Fruit fly (Drosophila melanogaster) whole organism, prepupa: ENCODE measurements around the gene Mccc1.

ENCODE experiments used
- Blimp-1 ChIP-seq: fragments of 200-800 bp; sonication (Bioruptor generic); optimal IDR thresholded peaks from 3 replicates; lab custom pipeline; 2017; ENCODE audit warnings: missing biosample characterization, missing genetic modification characterization, mild to moderate bottlenecking, moderate library complexity, missing genetic modification reagents
- CG10631 ChIP-seq: fragments of 200-800 bp; sonication (Bioruptor generic); optimal IDR thresholded peaks from 2 replicates; lab custom pipeline; 2016; ENCODE audit warnings: missing biosample characterization, missing genetic modification characterization
- CG10669 ChIP-seq: fragments of 200-800 bp; sonication (Bioruptor generic); optimal IDR thresholded peaks from 3 replicates; lab custom pipeline; 2018; ENCODE audit warnings: missing biosample characterization, mild to moderate bottlenecking, missing genetic modification characterization, moderate library complexity
- CG11294 ChIP-seq: fragments of 200-800 bp; sonication (Bioruptor generic); IDR thresholded peaks from 2 replicates; pipeline ENCODE4 v1.3.6; 2022; ENCODE audit warnings: missing biosample characterization, missing genetic modification characterization
- CG11762 ChIP-seq: fragments of 200-800 bp; sonication (Bioruptor generic); optimal IDR thresholded peaks from 3 replicates; lab custom pipeline; 2016; ENCODE audit warnings: missing biosample characterization, missing genetic modification characterization; ENCODE audit not compliant: insufficient read depth
- CG11902 ChIP-seq: fragments of 200-800 bp; sonication (Bioruptor generic); optimal IDR thresholded peaks from 3 replicates; lab custom pipeline; 2016; ENCODE audit warnings: missing biosample characterization, missing genetic modification characterization
- CG15336 ChIP-seq: fragments of 200-800 bp; sonication (Bioruptor generic); IDR thresholded peaks from 2 replicates; pipeline ENCODE4 v1.3.6; 2022; ENCODE audit warnings: missing biosample characterization, missing genetic modification characterization
- CG1621 ChIP-seq: fragments of 200-800 bp; sonication (Bioruptor generic); optimal IDR thresholded peaks from 3 replicates; lab custom pipeline; 2018; ENCODE audit warnings: missing biosample characterization, mild to moderate bottlenecking, missing genetic modification characterization
- CG16779 ChIP-seq: fragments of 200-800 bp; sonication (Bioruptor generic); optimal IDR thresholded peaks from 3 replicates; lab custom pipeline; 2017; ENCODE audit warnings: missing biosample characterization, mild to moderate bottlenecking, missing genetic modification characterization
- CG3032 ChIP-seq: fragments of 200-800 bp; optimal IDR thresholded peaks from 2 replicates; lab custom pipeline; 2019; ENCODE audit warnings: missing biosample characterization, mild to moderate bottlenecking, missing genetic modification characterization, moderate library complexity
- CG31627 ChIP-seq: fragments of 200-800 bp; sonication (Bioruptor generic); optimal IDR thresholded peaks from 3 replicates; lab custom pipeline; 2016; ENCODE audit warnings: missing biosample characterization, missing genetic modification characterization
- CG32006 ChIP-seq: fragments of 200-800 bp; sonication (Bioruptor generic); optimal IDR thresholded peaks from 3 replicates; lab custom pipeline; 2017; ENCODE audit warnings: missing biosample characterization, mild to moderate bottlenecking, missing genetic modification characterization
- CG34406 ChIP-seq: fragments of 200-800 bp; sonication (Bioruptor generic); optimal IDR thresholded peaks from 3 replicates; lab custom pipeline; 2016; ENCODE audit warnings: missing biosample characterization, missing genetic modification characterization
- CG3919 ChIP-seq: fragments of 200-800 bp; sonication (Bioruptor generic); optimal IDR thresholded peaks from 3 replicates; lab custom pipeline; 2016; ENCODE audit warnings: missing biosample characterization, missing genetic modification characterization
- CG4318 ChIP-seq: fragments of 200-800 bp; sonication (Bioruptor generic); optimal IDR thresholded peaks from 3 replicates; lab custom pipeline; 2017; ENCODE audit warnings: missing biosample characterization, mild to moderate bottlenecking, missing genetic modification characterization
- CG6163 ChIP-seq: fragments of 200-800 bp; sonication (Bioruptor generic); IDR thresholded peaks from 3 replicates; pipeline ENCODE4 v1.3.6; 2022; ENCODE audit warnings: missing biosample characterization, missing genetic modification characterization
- CG6276 ChIP-seq: fragments of 200-800 bp; sonication (Bioruptor generic); optimal IDR thresholded peaks from 2 replicates; lab custom pipeline; 2017; ENCODE audit warnings: missing biosample characterization, mild to moderate bottlenecking, missing genetic modification characterization
- CG6792 ChIP-seq: fragments of 200-800 bp; sonication (Bioruptor generic); optimal IDR thresholded peaks from 3 replicates; lab custom pipeline; 2016; ENCODE audit warnings: missing biosample characterization, missing genetic modification characterization
- CG6808 ChIP-seq: fragments of 200-800 bp; sonication (Bioruptor generic); optimal IDR thresholded peaks from 3 replicates; lab custom pipeline; 2017; ENCODE audit warnings: missing biosample characterization, missing genetic modification characterization, mild to moderate bottlenecking, moderate library complexity, missing genetic modification reagents
- CG6854 ChIP-seq: fragments of 200-800 bp; sonication (Bioruptor generic); optimal IDR thresholded peaks from 2 replicates; lab custom pipeline; 2017; ENCODE audit warnings: missing biosample characterization, mild to moderate bottlenecking, missing genetic modification characterization
- CG7368 ChIP-seq: fragments of 200-800 bp; sonication (Bioruptor generic); optimal IDR thresholded peaks from 3 replicates; lab custom pipeline; 2016; ENCODE audit warnings: missing biosample characterization, missing genetic modification characterization
- CG8632 ChIP-seq: fragments of 200-800 bp; sonication (Bioruptor generic); optimal IDR thresholded peaks from 3 replicates; lab custom pipeline; 2016; ENCODE audit warnings: missing biosample characterization, missing genetic modification characterization
- CG9139 ChIP-seq: fragments of 200-800 bp; sonication (Bioruptor generic); optimal IDR thresholded peaks from 3 replicates; lab custom pipeline; 2017; ENCODE audit warnings: missing biosample characterization, mild to moderate bottlenecking, missing genetic modification characterization
- Eip75B ChIP-seq: fragments of 200-800 bp; sonication (Bioruptor generic); optimal IDR thresholded peaks from 3 replicates; lab custom pipeline; 2016; ENCODE audit warnings: missing biosample characterization, missing genetic modification characterization
- Eip78C ChIP-seq: fragments of 200-800 bp; sonication (Bioruptor generic); peaks from one replicate; lab custom pipeline; 2016; ENCODE audit warnings: missing biosample characterization, missing genetic modification characterization
- Eip93F ChIP-seq: fragments of 200-800 bp; sonication (Bioruptor generic); optimal IDR thresholded peaks from 2 replicates; lab custom pipeline; 2016; ENCODE audit warnings: missing biosample characterization, mild to moderate bottlenecking, missing genetic modification characterization
- Ets21C ChIP-seq: fragments of 200-800 bp; sonication (Bioruptor generic); optimal IDR thresholded peaks from 3 replicates; lab custom pipeline; 2016; ENCODE audit warnings: missing biosample characterization, missing genetic modification characterization
- Ets96B ChIP-seq: fragments of 200-800 bp; optimal IDR thresholded peaks from 2 replicates; lab custom pipeline; 2019; ENCODE audit warnings: missing biosample characterization, mild to moderate bottlenecking, missing genetic modification characterization, moderate library complexity
- Hr38 ChIP-seq: sonication (Bioruptor generic); optimal IDR thresholded peaks from 2 replicates; lab custom pipeline; 2016; ENCODE audit warnings: missing biosample characterization, missing genetic modification characterization
- Hr39 ChIP-seq: fragments of 200-800 bp; sonication (Bioruptor generic); optimal IDR thresholded peaks from 2 replicates; lab custom pipeline; 2016; ENCODE audit warnings: missing biosample characterization, missing genetic modification characterization
- Hr4 ChIP-seq: fragments of 200-800 bp; sonication (Bioruptor generic); optimal IDR thresholded peaks from 3 replicates; lab custom pipeline; 2016; ENCODE audit warnings: missing biosample characterization, missing genetic modification characterization
- Lpt ChIP-seq: fragments of 200-800 bp; sonication (Bioruptor generic); optimal IDR thresholded peaks from 3 replicates; lab custom pipeline; 2016; ENCODE audit warnings: missing biosample characterization, missing genetic modification characterization
- Met ChIP-seq: fragments of 200-800 bp; sonication (Bioruptor generic); optimal IDR thresholded peaks from 3 replicates; lab custom pipeline; 2016; ENCODE audit warnings: missing biosample characterization, missing genetic modification characterization
- OdsH ChIP-seq: fragments of 200-800 bp; sonication (Bioruptor generic); optimal IDR thresholded peaks from 3 replicates; lab custom pipeline; 2016; ENCODE audit warnings: missing biosample characterization, missing genetic modification characterization
- Sox14 ChIP-seq: fragments of 200-800 bp; sonication (Bioruptor generic); optimal IDR thresholded peaks from 3 replicates; lab custom pipeline; 2016; ENCODE audit warnings: missing biosample characterization, missing genetic modification characterization
- Sox15 ChIP-seq: fragments of 200-800 bp; sonication (Bioruptor generic); optimal IDR thresholded peaks from 3 replicates; lab custom pipeline; 2016; ENCODE audit warnings: missing biosample characterization, missing genetic modification characterization
- achi ChIP-seq: fragments of 200-800 bp; sonication (Bioruptor generic); optimal IDR thresholded peaks from 3 replicates; lab custom pipeline; 2016; ENCODE audit warnings: missing biosample characterization, missing genetic modification characterization
- cyc ChIP-seq: fragments of 200-800 bp; sonication (Bioruptor generic); optimal IDR thresholded peaks from 3 replicates; lab custom pipeline; 2016; ENCODE audit warnings: missing biosample characterization, missing genetic modification characterization
- dac ChIP-seq: fragments of 200-800 bp; sonication (Bioruptor generic); optimal IDR thresholded peaks from 2 replicates; lab custom pipeline; 2017; ENCODE audit warnings: missing biosample characterization, mild to moderate bottlenecking, missing genetic modification characterization
- dsx ChIP-seq: fragments of 200-800 bp; optimal IDR thresholded peaks from 3 replicates; lab custom pipeline; 2019; ENCODE audit warnings: missing biosample characterization, mild to moderate bottlenecking, missing genetic modification characterization, moderate library complexity; ENCODE audit not compliant: poor library complexity, severe bottlenecking
- esn ChIP-seq: fragments of 200-800 bp; sonication (Bioruptor generic); optimal IDR thresholded peaks from 2 replicates; lab custom pipeline; 2016; ENCODE audit warnings: missing biosample characterization, mild to moderate bottlenecking, missing genetic modification characterization, moderate library complexity
- fd59A ChIP-seq: fragments of 200-800 bp; sonication (Bioruptor generic); optimal IDR thresholded peaks from 2 replicates; lab custom pipeline; 2017; ENCODE audit warnings: missing biosample characterization, mild to moderate bottlenecking, missing genetic modification characterization, missing genetic modification reagents
- fkh ChIP-seq: fragments of 200-800 bp; sonication (Bioruptor generic); optimal IDR thresholded peaks from 3 replicates; lab custom pipeline; 2017; ENCODE audit warnings: missing biosample characterization, mild to moderate bottlenecking, missing genetic modification characterization, moderate library complexity
- lz ChIP-seq: fragments of 200-800 bp; sonication (Bioruptor generic); optimal IDR thresholded peaks from 3 replicates; lab custom pipeline; 2016; ENCODE audit warnings: missing biosample characterization, missing genetic modification characterization
- net ChIP-seq: fragments of 200-800 bp; sonication (Bioruptor generic); optimal IDR thresholded peaks from 3 replicates; lab custom pipeline; 2016; ENCODE audit warnings: missing biosample characterization, missing genetic modification characterization
- pdm3 ChIP-seq: fragments of 200-800 bp; sonication (Bioruptor generic); optimal IDR thresholded peaks from 3 replicates; lab custom pipeline; 2016; ENCODE audit warnings: missing biosample characterization, missing genetic modification characterization
- salr ChIP-seq, 2 experiments: fragments of 200-800 bp; sonication (Bioruptor generic); optimal IDR thresholded peaks; 3 replicates each; lab custom pipeline; 2016 to 2018; ENCODE audit warnings: missing biosample characterization in 2 of 2, missing genetic modification characterization in 2 of 2, mild to moderate bottlenecking in 1 of 2
- spab ChIP-seq: fragments of 200-800 bp; sonication (Bioruptor generic); optimal IDR thresholded peaks from 2 replicates; lab custom pipeline; 2017; ENCODE audit warnings: missing biosample characterization, mild to moderate bottlenecking, missing genetic modification characterization, missing genetic modification reagents
- ss ChIP-seq, 2 experiments: fragments of 200-800 bp; sonication (Bioruptor generic); optimal IDR thresholded peaks; 2 replicates in 1 of 2; 3 replicates in 1 of 2; lab custom pipeline; 2017 to 2018; ENCODE audit warnings: mild to moderate bottlenecking in 2 of 2, missing biosample characterization in 2 of 2, missing genetic modification characterization in 2 of 2, moderate library complexity in 1 of 2
- svp ChIP-seq: fragments of 200-800 bp; sonication (Bioruptor generic); peaks from one replicate; lab custom pipeline; 2016; ENCODE audit warnings: missing biosample characterization, missing genetic modification characterization
- topi ChIP-seq: fragments of 200-800 bp; sonication (Bioruptor generic); optimal IDR thresholded peaks from 3 replicates; lab custom pipeline; 2016; ENCODE audit warnings: missing biosample characterization, missing genetic modification characterization
- vri ChIP-seq: fragments of 200-800 bp; sonication (Bioruptor generic); optimal IDR thresholded peaks from 3 replicates; lab custom pipeline; 2016; ENCODE audit warnings: missing biosample characterization, mild to moderate bottlenecking, missing genetic modification characterization

The Mccc1 gene

dm6 chr3R:31767528-31767927 lies 26.2 kb downstream of the Mccc1 start:
- TF ChIP-seq CG10631 (GFP tag; lab: Kevin White, UChicago) (peak; percentile 61), CG15336 (peak; percentile 63), CG11762 (GFP tag; lab: Kevin White, UChicago) (peak; percentile 36), OdsH (GFP tag; lab: Kevin White, UChicago) (peak; percentile 71), esn (peak; percentile 5), topi (GFP tag; lab: Kevin White, UChicago) (peak; percentile 3), CG9139 (GFP tag; lab: Kevin White, UChicago) (no peak), CG31627 (GFP tag; lab: Kevin White, UChicago) (no peak), CG11294 (no peak), CG4318 (peak; percentile 57), Hr4 (GFP tag; lab: Kevin White, UChicago) (peak; percentile 75), CG1621 (tag; lab: Kevin White, UChicago) (no peak), Met (GFP tag; lab: Kevin White, UChicago) (no peak), fd59A (GFP tag; lab: Kevin White, UChicago) (no peak), CG3919 (GFP tag; lab: Kevin White, UChicago) (peak; percentile 53), CG32006 (GFP tag; lab: Kevin White, UChicago) (peak; percentile 82), Blimp-1 (peak; percentile 5), Ets21C (GFP tag; lab: Kevin White, UChicago) (no peak), CG10669 (GFP tag; lab: Kevin White, UChicago) (peak; percentile 41), net (peak; percentile 32), Eip78C (GFP tag; lab: Kevin White, UChicago) (peak; percentile 92), lz (GFP tag; lab: Kevin White, UChicago) (peak; percentile 10), CG3032 (peak; percentile 33), Ets96B (peak; percentile 30), cyc (GFP tag; lab: Kevin White, UChicago) (peak; percentile 7), CG6854 (GFP tag; lab: Kevin White, UChicago) (no peak), fkh (GFP tag; lab: Kevin White, UChicago) (no peak), CG6808 (GFP tag; lab: Kevin White, UChicago) (peak; percentile 48), Sox15 (GFP tag; lab: Kevin White, UChicago) (peak; percentile 13), vri (GFP tag; lab: Kevin White, UChicago) (no peak), CG7368 (GFP tag; lab: Kevin White, UChicago) (peak; percentile 23), CG6163 (GFP tag; lab: Robert Waterston, UW) (no peak), CG16779 (peak; percentile 28), Hr38 (GFP tag; lab: Kevin White, UChicago) (no peak), svp (GFP tag; lab: Kevin White, UChicago) (peak; percentile 78), salr (GFP tag; optimal IDR thresholded peaks at IDR 0.05; lab: Kevin White, UChicago) (peak in 1 of 2 experiments; percentile 51), dsx (GFP tag; lab: Kevin White, UChicago) (no peak), CG8632 (GFP tag; lab: Kevin White, UChicago) (peak; percentile 43), Eip93F (no peak), CG11902 (GFP tag; lab: Kevin White, UChicago) (peak; percentile 23), achi (GFP tag; lab: Kevin White, UChicago) (peak; percentile 50), dac (GFP tag; lab: Kevin White, UChicago) (peak; percentile 28), ss (GFP tag; optimal IDR thresholded peaks at IDR 0.05; lab: Kevin White, UChicago) (no peak), spab (GFP tag; lab: Kevin White, UChicago) (peak; percentile 29), CG6276 (GFP tag; lab: Kevin White, UChicago) (peak; percentile 58), Lpt (GFP tag; lab: Kevin White, UChicago) (peak; percentile 14), Eip75B (GFP tag; lab: Kevin White, UChicago) (no peak), Sox14 (GFP tag; lab: Kevin White, UChicago) (peak; percentile 4), CG6792 (GFP tag; lab: Kevin White, UChicago) (peak; percentile 31), pdm3 (GFP tag; lab: Kevin White, UChicago) (peak; percentile 52), CG34406 (GFP tag; lab: Kevin White, UChicago) (peak; percentile 50), Hr39 (no peak)
